Worm (Caenorhabditis elegans) whole organism, L4 larva: Measurements from ENCODE around the gene T24E12.10.
A peak's percentile ranks its signal among the peaks of the same experiment; 100 is the strongest.

Experiments
- D1046.2 ChIP-seq: fragments of 200-800 bp; sonication (Bioruptor generic); IDR thresholded peaks from 2 replicates; pipeline ENCODE4 v1.3.6; 2022; ENCODE audit warnings: missing genetic modification characterization, missing compliant biosample characterization
- F49E8.2 ChIP-seq: sonication (generic microtip); optimal IDR thresholded peaks from 2 replicates; lab custom pipeline; 2016; ENCODE audit warnings: missing compliant biosample characterization, mild to moderate bottlenecking, missing genetic modification characterization, borderline replicate concordance
- R02D3.7 ChIP-seq: fragments of 150-350 bp; sonication (generic microtip); optimal IDR thresholded peaks from 3 replicates; lab custom pipeline; 2014; ENCODE audit warnings: missing biosample characterization, missing genetic modification characterization
- T20F7.1 ChIP-seq: fragments of 200-800 bp; sonication (Bioruptor generic); optimal IDR thresholded peaks from 2 replicates; lab custom pipeline; 2018; ENCODE audit warnings: mild to moderate bottlenecking, missing genetic modification characterization, missing compliant biosample characterization
- T26A8.4 ChIP-seq: fragments of 200-800 bp; sonication (Bioruptor generic); IDR thresholded peaks from 2 replicates; pipeline ENCODE4 v1.3.6; 2022; ENCODE audit warnings: missing genetic modification characterization, missing compliant biosample characterization
- aha-1 ChIP-seq: fragments of 150-350 bp; peaks from one replicate; lab custom pipeline; 2014; ENCODE audit warnings: missing biosample characterization, missing genetic modification characterization
- dpl-1 ChIP-seq: fragments of 150-350 bp; optimal IDR thresholded peaks from 2 replicates; lab custom pipeline; 2014; ENCODE audit warnings: missing biosample characterization, missing genetic modification reagents, missing genetic modification characterization
- duxl-1 ChIP-seq: sonication (generic microtip); optimal IDR thresholded peaks from 2 replicates; lab custom pipeline; 2016; ENCODE audit warnings: mild to moderate bottlenecking, missing genetic modification characterization, moderate library complexity, missing compliant biosample characterization; ENCODE audit not compliant: poor library complexity
- fos-1 ChIP-seq: fragments of 150-350 bp; optimal IDR thresholded peaks from 2 replicates; lab custom pipeline; 2014; ENCODE audit warnings: missing biosample characterization, missing genetic modification characterization
- hif-1 ChIP-seq, 2 experiments: sonication (generic microtip); optimal IDR thresholded peaks; 2 replicates each; lab custom pipeline; 2016 to 2017; ENCODE audit warnings: missing compliant biosample characterization in 2 of 2, missing genetic modification characterization in 2 of 2, missing genetic modification reagents in 2 of 2, missing genotype in 2 of 2, mild to moderate bottlenecking in 1 of 2
- hlh-11 ChIP-seq: fragments of 200-800 bp; sonication (Bioruptor generic); optimal IDR thresholded peaks from 2 replicates; lab custom pipeline; 2018; ENCODE audit warnings: mild to moderate bottlenecking, missing genetic modification characterization, missing compliant biosample characterization
- hmg-1.1 ChIP-seq: fragments of 200-800 bp; sonication (Bioruptor generic); IDR thresholded peaks from 2 replicates; pipeline ENCODE4 v1.3.6; 2022; ENCODE audit warnings: missing genetic modification reagents, missing genetic modification characterization, missing compliant biosample characterization
- lin-13 ChIP-seq: fragments of 150-350 bp; optimal IDR thresholded peaks from 2 replicates; lab custom pipeline; 2014; ENCODE audit warnings: missing biosample characterization, missing genetic modification reagents, missing genetic modification characterization
- lin-38 ChIP-seq: fragments of 200-800 bp; sonication (Bioruptor generic); IDR thresholded peaks from 2 replicates; pipeline ENCODE4 v1.3.6; 2022; ENCODE audit warnings: missing genetic modification reagents, missing genetic modification characterization, missing compliant biosample characterization
- lsy-2 ChIP-seq, 2 experiments: fragments of 150-350 bp in 1 of 2; sonication (generic microtip) in 1 of 2; optimal IDR thresholded peaks; 2 replicates each; lab custom pipeline; 2014 to 2017; ENCODE audit warnings: missing biosample characterization in 2 of 2, missing genetic modification characterization in 2 of 2
- mdl-1 ChIP-seq, 2 experiments: fragments of 150-350 bp in 1 of 2; sonication (generic microtip) in 1 of 2; optimal IDR thresholded peaks; 2 replicates each; lab custom pipeline; 2014 to 2017; ENCODE audit warnings: missing biosample characterization in 2 of 2, missing genetic modification characterization in 2 of 2
- mes-2 ChIP-seq: sonication (generic microtip); optimal IDR thresholded peaks from 2 replicates; lab custom pipeline; 2016; ENCODE audit warnings: missing genotype, mild to moderate bottlenecking, missing genetic modification characterization, missing compliant biosample characterization; ENCODE audit not compliant: poor library complexity, severe bottlenecking
- mxl-2 ChIP-seq: fragments of 200-800 bp; sonication (Bioruptor generic); conservative IDR thresholded peaks from 2 replicates; pipeline ENCODE4 v1.3.6; 2022; ENCODE audit warnings: missing genetic modification reagents, missing genetic modification characterization, missing compliant biosample characterization
- nhr-11 ChIP-seq: fragments of 150-350 bp; optimal IDR thresholded peaks from 2 replicates; lab custom pipeline; 2014; ENCODE audit warnings: missing biosample characterization, missing genetic modification characterization
- nhr-28 ChIP-seq: fragments of 150-350 bp; optimal IDR thresholded peaks from 2 replicates; lab custom pipeline; 2014; ENCODE audit warnings: missing biosample characterization, missing genetic modification characterization
- nhr-48 ChIP-seq: sonication (generic microtip); optimal IDR thresholded peaks from 2 replicates; lab custom pipeline; 2016; ENCODE audit warnings: mild to moderate bottlenecking, missing genetic modification characterization, missing compliant biosample characterization
- nhr-6 ChIP-seq: fragments of 150-350 bp; optimal IDR thresholded peaks from 2 replicates; lab custom pipeline; 2014; ENCODE audit warnings: missing biosample characterization, missing genetic modification characterization
- nhr-76 ChIP-seq: fragments of 150-350 bp; optimal IDR thresholded peaks from 2 replicates; lab custom pipeline; 2014; ENCODE audit warnings: missing biosample characterization, missing genetic modification characterization
- nhr-77 ChIP-seq: fragments of 150-350 bp; optimal IDR thresholded peaks from 2 replicates; lab custom pipeline; 2014; ENCODE audit warnings: missing biosample characterization, missing genetic modification characterization
- pha-4 ChIP-seq, 2 experiments: fragments of 150-350 bp in 1 of 2; fragments of 200-800 bp in 1 of 2; sonication (Bioruptor generic) in 1 of 2; IDR thresholded peaks in 1 of 2; optimal IDR thresholded peaks in 1 of 2; 2 replicates each; pipeline versions ENCODE4 v1.3.6 to Lab custom; 2014 to 2022; ENCODE audit warnings: missing genetic modification characterization in 2 of 2, missing genetic modification reagents in 2 of 2, missing biosample characterization in 1 of 2, missing compliant biosample characterization in 1 of 2
- rbr-2 ChIP-seq: sonication (generic microtip); optimal IDR thresholded peaks from 2 replicates; lab custom pipeline; 2016; ENCODE audit warnings: missing genotype, missing genetic modification characterization, missing compliant biosample characterization
- skn-1 ChIP-seq: fragments of 150-350 bp; optimal IDR thresholded peaks from 2 replicates; lab custom pipeline; 2014; ENCODE audit warnings: missing biosample characterization, missing genetic modification characterization
- spr-1 ChIP-seq: sonication (generic microtip); optimal IDR thresholded peaks from 2 replicates; lab custom pipeline; 2016; ENCODE audit warnings: mild to moderate bottlenecking, missing genetic modification characterization, missing compliant biosample characterization
- unc-130 ChIP-seq: sonication (generic microtip); optimal IDR thresholded peaks from 2 replicates; lab custom pipeline; 2016; ENCODE audit warnings: missing genetic modification reagents, missing genetic modification characterization, missing compliant biosample characterization
- unc-39 ChIP-seq: sonication (generic microtip); optimal IDR thresholded peaks from 2 replicates; lab custom pipeline; 2017; ENCODE audit warnings: missing biosample characterization, missing genetic modification characterization
- unc-62 ChIP-seq, 3 experiments: fragments of 150-350 bp in 1 of 3; sonication (generic microtip); optimal IDR thresholded peaks in 2 of 3; peaks in 1 of 3; 1 replicate in 1 of 3; 2 replicates in 2 of 3; lab custom pipeline; 2014 to 2017; ENCODE audit warnings: missing biosample characterization in 3 of 3, missing genetic modification characterization in 3 of 3, missing genetic modification reagents in 3 of 3, missing genotype in 1 of 3
- zfp-3 ChIP-seq: fragments of 200-800 bp; sonication (Bioruptor generic); conservative IDR thresholded peaks from 2 replicates; pipeline ENCODE4 v1.3.6; 2022; ENCODE audit warnings: missing genetic modification reagents, missing genetic modification characterization, missing compliant biosample characterization

T24E12.10 gene

DNA sequence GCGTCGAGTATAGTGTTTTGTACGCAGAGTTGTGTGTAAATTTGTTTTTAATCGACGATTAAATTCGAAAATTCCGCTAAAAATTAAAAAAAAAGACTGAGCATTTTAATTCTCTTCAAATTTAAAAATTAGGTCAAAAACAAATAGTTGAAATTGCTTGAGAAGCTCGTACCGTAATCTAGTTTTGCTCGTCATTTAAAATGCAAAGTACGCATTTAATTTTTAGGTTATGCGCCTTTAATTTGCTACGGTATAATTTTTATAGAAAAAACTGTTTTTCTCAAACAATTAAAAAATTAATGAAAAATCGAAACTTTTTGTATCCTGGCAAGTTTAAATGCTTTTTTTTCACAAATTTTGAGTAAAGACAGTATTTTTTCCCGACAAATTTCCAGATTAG lies 35.6 kb upstream of the T24E12.10 start:
- TF ChIP-seq F49E8.2 (tag; lab: Kevin White, UChicago) (peak; percentile 56), lin-38 (GFP tag; lab: Robert Waterston, UW) (0 out of 2 replicates have a peak, but pooled peaks have one; percentile 12), mxl-2 (GFP tag; lab: Robert Waterston, UW) (no peak), D1046.2 (GFP tag; lab: Robert Waterston, UW) (no peak)

DNA sequence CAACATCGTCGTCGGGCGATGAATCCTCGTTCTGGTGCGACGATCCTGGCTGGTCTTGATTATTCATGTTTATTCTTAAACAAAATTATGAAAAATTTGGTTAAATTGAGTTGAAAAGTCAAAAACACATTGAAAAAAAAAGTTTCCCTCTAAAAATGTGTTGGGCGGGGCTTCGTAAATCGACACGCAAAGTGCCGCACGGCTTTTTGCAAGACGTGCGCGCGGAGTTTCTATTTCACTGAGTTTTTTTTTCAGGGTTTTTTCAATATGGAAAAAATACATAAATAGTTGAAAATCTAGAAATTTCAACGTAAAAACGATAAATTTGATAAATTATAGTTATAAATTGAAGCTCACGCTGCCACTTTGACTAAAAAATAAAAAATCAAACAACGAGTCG lies 35.1 kb upstream of the T24E12.10 start, which contains the start of gene F54D10.5:
TSS of gene F54D10.5 (minus strand) at position 74 of the 400 bp plus-strand sequence.
- TF ChIP-seq nhr-48 (tag; lab: Kevin White, UChicago) (no peak), mdl-1 (tag; optimal IDR thresholded peaks at IDR 0.05; lab: Kevin White, UChicago) (peak in 1 of 2 experiments; percentile 12), fos-1 (tag; lab: Kevin White, UChicago) (peak; percentile 7), spr-1 (tag; lab: Kevin White, UChicago) (peak; percentile 45), unc-39 (tag; lab: Kevin White, UChicago) (no peak), mes-2 (tag; lab: Kevin White, UChicago) (peak; percentile 91), T20F7.1 (GFP tag; lab: Kevin White, UChicago) (no peak), nhr-28 (tag; lab: Kevin White, UChicago) (peak; percentile 28), hif-1 (tag; optimal IDR thresholded peaks at IDR 0.05; lab: Kevin White, UChicago) (peak in 1 of 2 experiments; percentile 18), nhr-76 (tag; lab: Kevin White, UChicago) (no peak), hmg-1.1 (GFP tag; lab: Robert Waterston, UW) (peak; percentile 51; the same call in 1 of the 2 replicates), aha-1 (tag; lab: Kevin White, UChicago) (peak; percentile 93), nhr-77 (tag; lab: Kevin White, UChicago) (peak; percentile 12), lin-13 (GFP tag; lab: Kevin White, UChicago) (peak; percentile 31), duxl-1 (tag; lab: Kevin White, UChicago) (peak; percentile 84), zfp-3 (GFP tag; lab: Robert Waterston, UW) (no peak), R02D3.7 (tag; lab: Kevin White, UChicago) (peak; percentile 95), T26A8.4 (peak; percentile 63), nhr-6 (tag; lab: Kevin White, UChicago) (peak; percentile 46), dpl-1 (peak; percentile 95), nhr-11 (no peak), pha-4 (GFP tag; IDR thresholded peaks at IDR 0.05; lab: Robert Waterston, UW) (peak; percentile 35; the same call in 1 of the 2 replicates), pha-4 (tag; optimal IDR thresholded peaks at IDR 0.05; lab: Kevin White, UChicago) (no peak), rbr-2 (tag; lab: Kevin White, UChicago) (peak; percentile 63), hlh-11 (tag; lab: Kevin White, UChicago) (peak; percentile 35), unc-130 (peak; percentile 48)

DNA sequence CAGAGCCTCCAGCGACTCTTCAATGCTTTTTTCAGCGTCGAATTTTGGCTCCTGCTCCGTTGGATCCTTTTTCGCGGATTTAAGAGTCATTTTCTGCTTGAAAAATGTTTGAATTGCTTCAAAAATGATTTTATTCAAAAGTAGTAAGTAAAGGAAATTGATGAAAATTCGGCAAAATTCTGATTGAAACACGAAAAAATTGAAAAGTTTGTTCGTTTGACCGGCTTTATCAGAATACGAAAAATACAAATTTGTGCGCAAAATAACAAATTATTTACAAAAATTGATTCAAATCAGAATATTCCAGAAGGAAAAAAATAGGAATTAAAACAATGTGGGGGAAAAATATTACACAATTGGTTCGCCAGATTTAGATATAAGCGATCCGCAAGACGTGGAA lies 33.9 kb upstream of the T24E12.10 start, which contains the start of gene F54D10.4:
TSS of gene F54D10.4 (minus strand) at position 101 of the 400 bp plus-strand sequence.
- TF ChIP-seq aha-1 (tag; lab: Kevin White, UChicago) (peak; percentile 82), unc-62 (GFP tag; optimal IDR thresholded peaks at IDR 0.05 in 1 of 2; lab: Kevin White, UChicago) (no peak), unc-62 (tag; optimal IDR thresholded peaks at IDR 0.05; lab: Kevin White, UChicago) (no peak)

DNA sequence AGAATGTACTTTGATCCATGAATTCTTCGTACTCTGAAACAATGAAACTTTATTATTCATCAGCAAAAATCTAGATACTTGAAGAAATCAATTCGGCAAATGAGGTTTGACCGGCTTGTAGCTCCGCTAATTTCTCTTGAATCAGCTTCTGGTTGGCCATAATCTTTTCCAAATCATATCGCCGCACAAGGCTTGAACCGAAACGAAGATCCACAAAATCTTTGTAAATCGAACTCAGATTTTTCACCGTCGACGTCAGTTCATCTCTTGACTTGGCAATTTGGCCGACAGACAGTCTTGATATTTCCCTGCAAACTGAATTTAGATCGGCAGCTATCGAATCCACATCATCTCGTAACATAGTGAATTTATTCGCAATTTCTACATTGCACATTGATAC lies 32.5 kb upstream of the T24E12.10 start:
- TF ChIP-seq skn-1, result no peak
- no peak for TF ChIP-seq lsy-2 (tag; optimal IDR thresholded peaks at IDR 0.05; lab: Kevin White, UChicago)
- peak in 1 of 2 experiments; percentile 96 for TF ChIP-seq unc-62 (GFP tag; optimal IDR thresholded peaks at IDR 0.05 in 1 of 2; lab: Kevin White, UChicago)
- no peak for TF ChIP-seq unc-62 (tag; optimal IDR thresholded peaks at IDR 0.05; lab: Kevin White, UChicago)
- no peak for TF ChIP-seq unc-39 (tag; lab: Kevin White, UChicago)
